Fruit fly (Drosophila melanogaster): ENCODE measurements around the gene CG2983.

Gene CG2983

DNA sequence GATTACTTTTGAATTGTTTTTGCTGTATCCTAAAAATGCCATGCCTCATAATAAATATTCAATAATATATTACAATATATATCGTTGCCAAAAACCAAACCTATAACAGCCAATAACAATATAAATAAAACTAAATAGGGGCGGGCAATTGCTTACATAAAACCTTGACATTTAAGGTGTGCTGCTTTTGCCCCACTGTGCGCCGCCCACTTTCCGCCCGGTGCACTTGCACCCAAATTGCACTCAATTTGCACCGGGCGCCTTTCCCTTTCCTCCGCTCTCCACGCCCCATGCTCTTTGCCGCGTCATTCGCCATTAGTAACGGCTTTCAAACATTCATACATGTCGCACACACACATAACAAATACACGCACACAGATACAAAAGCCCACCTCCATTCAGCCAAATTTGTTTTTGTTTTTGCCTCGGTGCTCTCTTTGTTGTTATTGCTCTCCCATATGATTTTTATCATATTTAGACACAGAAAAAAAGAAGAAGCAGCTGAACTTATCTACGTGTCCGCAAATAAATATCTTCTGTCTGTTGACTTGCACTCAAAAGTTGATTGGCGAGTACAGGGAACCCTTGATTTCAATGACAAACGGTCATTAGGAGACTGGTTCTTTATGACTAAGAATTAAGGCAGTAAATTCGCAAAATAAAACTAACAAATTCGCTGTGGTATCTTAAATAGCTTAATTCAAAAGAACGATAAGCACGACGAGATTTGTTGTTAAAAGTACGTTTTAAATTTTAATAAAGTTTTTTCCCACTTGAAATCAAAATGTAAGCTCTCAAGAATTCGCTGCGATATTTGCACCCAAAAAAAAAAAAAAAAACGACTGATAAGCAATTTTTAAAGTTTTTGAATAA is 10.7 kb downstream of the CG2983 start (continued):
- TF ChIP-seq chinmo (GFP tag; IDR thresholded peaks at IDR 0.05; ENCODE audit: partially characterized antibody) (peak; percentile 88; the same call in 3 of the 4 replicates), phol (tag; optimal IDR thresholded peaks at IDR 0.05) (peak; percentile 24), dan (GFP tag; IDR thresholded peaks at IDR 0.05) (no peak), CG2712 (tag; optimal IDR thresholded peaks at IDR 0.05) (peak; percentile 16), Fer1 (GFP tag; optimal IDR thresholded peaks at IDR 0.05) (peak; percentile 24), mirr (GFP tag; optimal IDR thresholded peaks at IDR 0.05) (peak; percentile 84), Oli (tag; optimal IDR thresholded peaks at IDR 0.05) (peak; percentile 33), Opbp (GFP tag; IDR thresholded peaks at IDR 0.05; ENCODE audit: partially characterized antibody) (no peak), Pdp1 (GFP tag; optimal IDR thresholded peaks at IDR 0.05) (no peak), CG10274 (GFP tag; optimal IDR thresholded peaks at IDR 0.05) (no peak), crol (GFP tag; IDR thresholded peaks at IDR 0.05) (peak; percentile 75), crc (GFP tag; optimal IDR thresholded peaks at IDR 0.05) (no peak), CG2678 (tag; optimal IDR thresholded peaks at IDR 0.05) (peak; percentile 36), rib (GFP tag; IDR thresholded peaks at IDR 0.05) (peak; percentile 76; the same call in 1 of the 2 replicates), CG8281 (tag; optimal IDR thresholded peaks at IDR 0.05) (no peak), Nf-YC (tag; optimal IDR thresholded peaks at IDR 0.05) (peak; percentile 34), exex (tag; optimal IDR thresholded peaks at IDR 0.05) (peak; percentile 70), CG18599 (GFP tag; optimal IDR thresholded peaks at IDR 0.05) (peak; percentile 33), p53 (GFP tag; optimal IDR thresholded peaks at IDR 0.05) (no peak), grau (tag; optimal IDR thresholded peaks at IDR 0.05) (peak; percentile 81), CG11504 (tag; optimal IDR thresholded peaks at IDR 0.05) (peak; percentile 24), CG15479 (GFP tag; optimal IDR thresholded peaks at IDR 0.05) (peak; percentile 74), Hr78 (GFP tag; optimal IDR thresholded peaks at IDR 0.05) (peak in 1 of 2 experiments; percentile 28), CG10209 (GFP tag; optimal IDR thresholded peaks at IDR 0.05) (peak; percentile 2), NFAT (GFP tag; IDR thresholded peaks at IDR 0.05) (no peak), GATAe (GFP tag; conservative IDR thresholded peaks at IDR 0.05) (no peak), Xbp1 (GFP tag; optimal IDR thresholded peaks at IDR 0.05) (peak; percentile 2), CG14860 (GFP tag; IDR thresholded peaks at IDR 0.05; ENCODE audit: partially characterized antibody) (no peak), CG4360 (GFP tag; IDR thresholded peaks at IDR 0.05) (0 out of 2 replicates have a peak, but pooled peaks have one; percentile 30), pros (GFP tag; optimal IDR thresholded peaks at IDR 0.05) (no peak), CG11696 (GFP tag; IDR thresholded peaks at IDR 0.05) (no peak), ems (GFP tag; optimal IDR thresholded peaks at IDR 0.05) (no peak), tap (tag; optimal IDR thresholded peaks at IDR 0.05) (peak; percentile 30), Eip74EF (GFP tag; optimal IDR thresholded peaks at IDR 0.05) (peak in 1 of 2 experiments; percentile 20), Camta (GFP tag; optimal IDR thresholded peaks at IDR 0.05) (no peak), CG12769 (tag; optimal IDR thresholded peaks at IDR 0.05) (peak; percentile 18), nmo (GFP tag; optimal IDR thresholded peaks at IDR 0.05) (no peak), z (GFP tag; IDR thresholded peaks at IDR 0.05) (peak; percentile 78), CG4282 (GFP tag; optimal IDR thresholded peaks at IDR 0.05) (peak; percentile 6), PHDP (tag; optimal IDR thresholded peaks at IDR 0.05) (no peak), Ptx1 (GFP tag; IDR thresholded peaks at IDR 0.05) (peak; percentile 30; the same call in 1 of the 2 replicates), al (GFP tag; IDR thresholded peaks at IDR 0.05) (no peak), tin (GFP tag; optimal IDR thresholded peaks at IDR 0.05) (peak; percentile 7), CG42726 (GFP tag; IDR thresholded peaks at IDR 0.05; ENCODE audit: partially characterized antibody) (0 out of 2 replicates have a peak, but pooled peaks have one; percentile 18), CG34422 (GFP tag; IDR thresholded peaks at IDR 0.05) (no peak), schlank (tag; optimal IDR thresholded peaks at IDR 0.05) (no peak), CG6254 (GFP tag; optimal IDR thresholded peaks at IDR 0.05) (peak; percentile 11)

Measured in whole organism, embryonic.